Worm (Caenorhabditis elegans): ENCODE data around the gene F13D12.8.

DNA sequence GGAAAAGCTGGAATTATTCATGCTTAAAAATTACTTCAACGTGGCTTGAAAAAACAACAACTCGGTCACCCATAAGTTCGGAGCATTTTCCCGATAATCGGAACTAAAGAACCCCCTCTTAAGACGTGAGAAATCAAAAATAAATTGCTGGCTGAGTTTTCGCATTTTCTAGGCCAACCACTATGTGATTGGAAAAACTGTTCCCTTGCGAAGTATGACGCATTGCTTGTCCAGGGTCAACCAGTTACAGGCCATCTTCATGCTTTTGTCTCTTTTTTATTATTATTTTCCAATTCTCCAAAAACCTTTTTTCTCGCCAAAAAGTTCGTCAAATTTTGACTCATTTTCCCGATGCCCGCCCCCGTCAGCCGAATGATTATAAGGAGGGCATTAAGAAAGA lies 12.3 kb downstream of the F13D12.8 start, which contains the start of gene F13D12.3:
- TF ChIP-seq ces-1 (GFP tag; optimal IDR thresholded peaks at IDR 0.05): no peak
- no peak for TF ChIP-seq unc-62 (GFP tag; optimal IDR thresholded peaks at IDR 0.05)
- TF ChIP-seq ham-2 (GFP tag; optimal IDR thresholded peaks at IDR 0.05): no peak
- no peak for TF ChIP-seq sem-2 (GFP tag; optimal IDR thresholded peaks at IDR 0.05)
- no peak for TF ChIP-seq zip-8 (tag; optimal IDR thresholded peaks at IDR 0.05)
- no peak for TF ChIP-seq nhr-28 (tag; optimal IDR thresholded peaks at IDR 0.05)
- no peak for TF ChIP-seq nhr-237 (tag; optimal IDR thresholded peaks at IDR 0.05)
- no peak for TF ChIP-seq flh-1 (GFP tag; optimal IDR thresholded peaks at IDR 0.05)
- TF ChIP-seq elt-3 (tag; optimal IDR thresholded peaks at IDR 0.05): no peak
